Fruit fly (Drosophila melanogaster) whole organism: ENCODE data around the gene eIF3e.

ENCODE experiments used
- CG8478 ChIP-seq: fragments of >200 bp; optimal IDR thresholded peaks from 2 replicates; lab custom pipeline; 2018; ENCODE audit warnings: inconsistent platforms
- usp ChIP-seq: fragments of >200 bp; optimal IDR thresholded peaks from 2 replicates; lab custom pipeline; 2017; ENCODE audit warnings: missing biosample characterization, missing genetic modification characterization, mixed read lengths

DNA sequence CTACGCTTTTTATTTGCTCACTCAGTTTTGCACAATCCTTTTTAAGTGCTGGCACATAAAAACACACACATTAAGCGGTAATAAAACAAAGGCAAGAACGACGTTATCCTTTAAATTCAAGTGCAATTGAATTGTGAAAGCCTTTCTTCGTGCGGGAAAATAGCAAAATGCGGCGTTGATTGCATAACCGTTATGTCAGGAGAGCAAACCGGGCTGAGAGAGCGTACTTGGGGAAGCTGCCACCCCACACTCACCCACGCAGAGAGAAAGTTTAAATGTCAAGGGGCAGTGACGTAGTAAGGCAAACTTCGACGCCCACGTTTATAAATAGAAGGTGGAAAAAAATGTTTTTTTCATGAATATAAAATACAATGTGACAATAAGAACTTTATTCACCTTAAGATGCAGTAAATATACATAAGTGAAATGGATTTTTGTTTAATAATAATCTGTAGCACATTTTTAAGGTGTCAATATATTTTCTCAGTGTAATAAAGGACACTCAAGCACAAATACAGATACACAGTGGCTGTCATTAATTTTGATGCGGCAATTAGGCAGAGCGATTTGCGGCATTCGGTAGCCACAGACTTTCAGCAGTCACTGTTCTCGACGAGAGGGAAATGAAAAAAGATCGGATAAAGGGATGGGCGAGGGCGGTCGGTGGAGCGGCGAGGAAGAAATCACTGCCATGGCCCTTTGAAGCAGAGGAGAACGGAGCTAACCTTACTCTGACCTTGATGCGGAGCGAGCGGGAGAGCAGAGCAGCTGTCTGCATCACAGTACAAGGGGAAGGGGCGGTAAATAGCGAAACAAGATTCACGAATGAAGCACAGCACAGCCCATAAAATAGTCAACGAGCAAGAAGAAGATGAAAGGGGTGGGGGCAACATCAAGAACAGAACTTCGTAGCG is 19.3 kb upstream of the eIF3e start:
- TF ChIP-seq usp (GFP tag; lab: Kevin White, UChicago) (no peak), CG8478 (lab: Kevin White, UChicago) (no peak)
